Fruit fly (Drosophila melanogaster) whole organism, embryonic: ENCODE data around the gene CG43407.
A peak's percentile ranks its signal among the peaks of the same experiment; 100 is the strongest.

Experiments used
- ATbp ChIP-seq: fragments of 200-800 bp; sonication (Bioruptor generic); optimal IDR thresholded peaks from 2 replicates; lab custom pipeline; 2017; ENCODE audit warnings: missing biosample characterization, mild to moderate bottlenecking, missing genetic modification characterization, missing genetic modification reagents
- Asciz ChIP-seq: fragments of 200-800 bp; sonication (Bioruptor generic); optimal IDR thresholded peaks from 2 replicates; lab custom pipeline; 2017; ENCODE audit warnings: missing biosample characterization, mild to moderate bottlenecking, missing genetic modification characterization, missing genetic modification reagents
- Atf3 ChIP-seq: fragments of 200-800 bp; sonication (Bioruptor generic); optimal IDR thresholded peaks from 3 replicates; lab custom pipeline; 2016; ENCODE audit warnings: missing biosample characterization, missing genetic modification characterization
- Bdp1 ChIP-seq: fragments of 200-800 bp; sonication (Bioruptor generic); optimal IDR thresholded peaks from 3 replicates; lab custom pipeline; 2016; ENCODE audit warnings: missing biosample characterization, missing genetic modification characterization
- Bteb2 ChIP-seq: fragments of 200-800 bp; sonication (Bioruptor generic); optimal IDR thresholded peaks from 2 replicates; lab custom pipeline; 2016; ENCODE audit warnings: missing biosample characterization, missing genetic modification characterization
- CG11085 ChIP-seq: fragments of 200-800 bp; sonication (Bioruptor generic); IDR thresholded peaks from 2 replicates; pipeline ENCODE4 v1.3.6; 2022; ENCODE audit warnings: missing biosample characterization, missing genetic modification characterization
- CG1233 ChIP-seq: fragments of 200-800 bp; sonication (Bioruptor generic); optimal IDR thresholded peaks from 4 replicates; lab custom pipeline; 2018; ENCODE audit warnings: missing biosample characterization, mild to moderate bottlenecking, missing genetic modification characterization
- CG17359 ChIP-seq: fragments of 200-800 bp; sonication (Bioruptor generic); optimal IDR thresholded peaks from 3 replicates; lab custom pipeline; 2018; ENCODE audit warnings: missing biosample characterization, mild to moderate bottlenecking, missing genetic modification characterization, moderate library complexity
- CG2712 ChIP-seq: fragments of 200-800 bp; optimal IDR thresholded peaks from 3 replicates; lab custom pipeline; 2019; ENCODE audit warnings: missing biosample characterization, mild to moderate bottlenecking, missing genetic modification characterization, moderate library complexity
- CG30020 ChIP-seq: fragments of 200-800 bp; optimal IDR thresholded peaks from 2 replicates; lab custom pipeline; 2019; ENCODE audit warnings: missing biosample characterization, mild to moderate bottlenecking, missing genetic modification characterization, moderate library complexity
- CG3995 ChIP-seq: fragments of 200-800 bp; sonication (Bioruptor generic); optimal IDR thresholded peaks from 3 replicates; lab custom pipeline; 2016; ENCODE audit warnings: missing biosample characterization, missing genetic modification characterization
- CG4854 ChIP-seq: fragments of 200-800 bp; sonication (Bioruptor generic); optimal IDR thresholded peaks from 2 replicates; lab custom pipeline; 2016; ENCODE audit warnings: missing biosample characterization, missing genetic modification characterization, inconsistent platforms
- CG6765 ChIP-seq: fragments of 200-800 bp; sonication (Bioruptor generic); optimal IDR thresholded peaks from 3 replicates; lab custom pipeline; 2017; ENCODE audit warnings: missing biosample characterization, mild to moderate bottlenecking, missing genetic modification characterization
- CG7271 ChIP-seq: fragments of 200-800 bp; sonication (Bioruptor generic); optimal IDR thresholded peaks from 2 replicates; lab custom pipeline; 2018; ENCODE audit warnings: missing biosample characterization, mild to moderate bottlenecking, missing genetic modification characterization, moderate library complexity
- CG7357 ChIP-seq: fragments of 200-800 bp; sonication (Bioruptor generic); IDR thresholded peaks from 3 replicates; pipeline ENCODE4 v1.3.6; 2022; ENCODE audit warnings: missing biosample characterization, missing genetic modification characterization
- CG8089 ChIP-seq: fragments of 200-800 bp; sonication (Bioruptor generic); optimal IDR thresholded peaks from 3 replicates; lab custom pipeline; 2016; ENCODE audit warnings: missing biosample characterization, missing genetic modification characterization
- CG8290 ChIP-seq, 3 experiments: fragments of 200-800 bp; sonication (Bioruptor generic); optimal IDR thresholded peaks; 2 replicates each; lab custom pipeline; 2016 to 2019; ENCODE audit warnings: missing biosample characterization in 3 of 3, missing genetic modification characterization in 3 of 3, mild to moderate bottlenecking in 2 of 3, moderate library complexity in 1 of 3
- CG9609 ChIP-seq: fragments of 200-800 bp; sonication (Bioruptor generic); optimal IDR thresholded peaks from 3 replicates; lab custom pipeline; 2016; ENCODE audit warnings: missing biosample characterization, missing genetic modification characterization
- CHES-1-like ChIP-seq: fragments of 200-800 bp; sonication (Bioruptor generic); optimal IDR thresholded peaks from 2 replicates; lab custom pipeline; 2016; ENCODE audit warnings: missing biosample characterization, missing genetic modification characterization
- Deaf1 ChIP-seq: fragments of 200-800 bp; optimal IDR thresholded peaks from 3 replicates; lab custom pipeline; 2019; ENCODE audit warnings: missing biosample characterization, mild to moderate bottlenecking, missing genetic modification characterization, moderate library complexity
- Dip3 ChIP-seq: fragments of 200-800 bp; sonication (Bioruptor generic); optimal IDR thresholded peaks from 3 replicates; lab custom pipeline; 2016; ENCODE audit warnings: missing biosample characterization, missing genetic modification characterization
- Gsc ChIP-seq: fragments of 200-800 bp; sonication (Bioruptor generic); IDR thresholded peaks from 2 replicates; pipeline ENCODE4 v1.3.6; 2022; ENCODE audit warnings: missing biosample characterization, missing genetic modification characterization
- Hey ChIP-seq: fragments of 200-800 bp; sonication (Bioruptor generic); optimal IDR thresholded peaks from 3 replicates; lab custom pipeline; 2018; ENCODE audit warnings: missing biosample characterization, mild to moderate bottlenecking, missing genetic modification characterization
- Myb ChIP-seq: fragments of 200-800 bp; sonication (Bioruptor generic); optimal IDR thresholded peaks from 2 replicates; lab custom pipeline; 2016; ENCODE audit warnings: missing biosample characterization, missing genetic modification characterization
- Sox102F ChIP-seq: fragments of 200-800 bp; sonication (Bioruptor generic); optimal IDR thresholded peaks from 2 replicates; lab custom pipeline; 2018; ENCODE audit warnings: missing biosample characterization, mild to moderate bottlenecking, missing genetic modification characterization, moderate library complexity
- Usf ChIP-seq: fragments of 200-800 bp; sonication (Bioruptor generic); optimal IDR thresholded peaks from 2 replicates; lab custom pipeline; 2017; ENCODE audit warnings: missing genotype, missing biosample characterization, missing genetic modification characterization
- Xbp1 ChIP-seq: fragments of 200-800 bp; sonication (Bioruptor generic); optimal IDR thresholded peaks from 3 replicates; lab custom pipeline; 2016; ENCODE audit warnings: missing biosample characterization, mild to moderate bottlenecking, missing genetic modification characterization
- YL-1 ChIP-seq: fragments of 200-800 bp; sonication (Bioruptor generic); optimal IDR thresholded peaks from 3 replicates; lab custom pipeline; 2017; ENCODE audit warnings: missing biosample characterization, mild to moderate bottlenecking, missing genetic modification characterization
- btn ChIP-seq: fragments of 200-800 bp; sonication (Bioruptor generic); optimal IDR thresholded peaks from 2 replicates; lab custom pipeline; 2016; ENCODE audit warnings: missing biosample characterization, missing genetic modification characterization
- gce ChIP-seq: fragments of 200-800 bp; sonication (Bioruptor generic); IDR thresholded peaks from 3 replicates; pipeline ENCODE4 v1.3.6; 2022; ENCODE audit warnings: missing biosample characterization, missing genetic modification characterization
- gt ChIP-seq: fragments of 200-800 bp; sonication (Bioruptor generic); IDR thresholded peaks from 2 replicates; pipeline ENCODE4 v1.3.6; 2022; ENCODE audit warnings: missing biosample characterization, missing genetic modification characterization
- hbn ChIP-seq: fragments of 200-800 bp; sonication (Bioruptor generic); IDR thresholded peaks from 2 replicates; pipeline ENCODE4 v1.3.6; 2022; ENCODE audit warnings: missing biosample characterization, missing genetic modification characterization; ENCODE audit not compliant: partially characterized antibody
- lov ChIP-seq, 2 experiments: fragments of 200-800 bp in 1 of 2; fragments of >200 bp in 1 of 2; sonication (Bioruptor generic) in 1 of 2; IDR thresholded peaks in 1 of 2; optimal IDR thresholded peaks in 1 of 2; 2 replicates in 1 of 2; 3 replicates in 1 of 2; pipeline versions ENCODE4 v1.3.6 to Lab custom; 2017 to 2022; ENCODE audit warnings: missing biosample characterization in 1 of 2, missing genetic modification characterization in 1 of 2
- p53 ChIP-seq: fragments of 200-800 bp; sonication (Bioruptor generic); optimal IDR thresholded peaks from 2 replicates; lab custom pipeline; 2016; ENCODE audit warnings: missing biosample characterization, missing genetic modification characterization
- pfk ChIP-seq: fragments of 200-800 bp; sonication (Bioruptor generic); optimal IDR thresholded peaks from 2 replicates; lab custom pipeline; 2018; ENCODE audit warnings: missing biosample characterization, mild to moderate bottlenecking, missing genetic modification characterization, moderate library complexity
- pnt ChIP-seq: fragments of 200-800 bp; sonication (Bioruptor generic); optimal IDR thresholded peaks from 3 replicates; lab custom pipeline; 2016; ENCODE audit warnings: missing biosample characterization, missing genetic modification characterization
- prd ChIP-seq, 3 experiments: fragments of >200 bp in 2 of 3; fragments of 200-800 bp in 1 of 3; sonication (Bioruptor generic) in 1 of 3; optimal IDR thresholded peaks in 2 of 3; IDR thresholded peaks in 1 of 3; 2 replicates in 2 of 3; 3 replicates in 1 of 3; pipeline versions ENCODE4 v1.3.6 to Lab custom; 2017 to 2022; ENCODE audit warnings: missing biosample characterization in 1 of 3, missing genetic modification characterization in 1 of 3
- pros ChIP-seq: fragments of 200-800 bp; sonication (Bioruptor generic); optimal IDR thresholded peaks from 3 replicates; lab custom pipeline; 2019; ENCODE audit warnings: missing biosample characterization, mild to moderate bottlenecking, missing genetic modification characterization, moderate library complexity
- shn ChIP-seq: fragments of 200-800 bp; sonication (Bioruptor generic); optimal IDR thresholded peaks from 3 replicates; lab custom pipeline; 2016; ENCODE audit warnings: missing biosample characterization, missing genetic modification characterization
- tap ChIP-seq: fragments of 200-800 bp; optimal IDR thresholded peaks from 3 replicates; lab custom pipeline; 2019; ENCODE audit warnings: missing biosample characterization, mild to moderate bottlenecking, missing genetic modification characterization, moderate library complexity
- zen2 ChIP-seq: fragments of 200-800 bp; sonication (Bioruptor generic); IDR thresholded peaks from 3 replicates; pipeline ENCODE4 v1.3.6; 2022; ENCODE audit warnings: missing biosample characterization, missing genetic modification characterization; ENCODE audit not compliant: partially characterized antibody

The CG43407 gene

DNA sequence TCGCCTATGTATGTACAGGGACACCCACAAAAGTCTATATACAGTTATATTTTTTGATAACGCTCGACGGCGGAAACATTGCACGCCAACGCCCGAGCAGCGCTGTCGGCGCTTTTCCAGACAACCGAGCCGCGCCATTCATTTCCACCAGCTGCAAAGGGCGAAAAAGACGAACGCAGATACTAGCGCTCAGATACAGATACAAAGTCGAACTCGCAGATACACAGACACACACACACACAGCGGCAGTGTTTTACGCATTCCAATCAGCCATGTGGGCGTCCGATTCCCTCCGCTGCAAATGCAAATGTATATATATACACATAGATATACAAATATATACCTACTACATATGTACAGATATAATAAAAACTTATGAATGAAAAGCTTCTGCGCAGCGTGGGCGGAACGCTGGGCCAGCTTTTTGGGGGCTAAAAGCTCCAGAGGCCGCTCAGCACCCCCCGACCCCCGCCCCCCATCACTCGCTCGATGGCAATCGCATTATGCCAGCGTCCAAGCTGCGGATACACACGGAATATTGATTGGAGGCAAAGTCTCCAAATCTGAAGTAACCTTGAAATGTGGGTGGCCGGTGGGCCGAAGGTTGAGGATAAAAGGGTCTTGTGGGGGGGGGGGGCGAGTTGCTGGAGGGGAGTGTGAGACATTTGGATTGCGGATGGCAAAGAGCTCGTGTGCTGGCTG is 38.4 kb upstream of the CG43407 start (continued):
- no peak for TF ChIP-seq CG30020 (tag; lab: Kevin White, UChicago)
- TF ChIP-seq CG6765 (GFP tag; lab: Kevin White, UChicago) = peak; percentile 25
- TF ChIP-seq CG8290 (GFP tag; optimal IDR thresholded peaks at IDR 0.05; lab: Kevin White, UChicago) = no peak
- peak in 1 of 2 experiments; percentile 58 for TF ChIP-seq CG8290 (tag; optimal IDR thresholded peaks at IDR 0.05; lab: Kevin White, UChicago)
- no peak for TF ChIP-seq CG8089 (GFP tag; lab: Kevin White, UChicago)
- no peak for TF ChIP-seq Xbp1 (GFP tag; lab: Kevin White, UChicago)
- 0 out of 2 replicates have a peak, but pooled peaks have one; percentile 30 for TF ChIP-seq hbn
- TF ChIP-seq pros (GFP tag; lab: Kevin White, UChicago) = peak; percentile 3
- no peak for TF ChIP-seq gt (GFP tag; lab: Robert Waterston, UW)
- peak; percentile 11 for TF ChIP-seq Hey (tag; lab: Kevin White, UChicago)
- no peak for TF ChIP-seq CG1233 (GFP tag; lab: Kevin White, UChicago)
- TF ChIP-seq lov (optimal IDR thresholded peaks at IDR 0.05; lab: Kevin White, UChicago) = no peak
- TF ChIP-seq lov (GFP tag; IDR thresholded peaks at IDR 0.05; lab: Robert Waterston, UW) = no peak
- no peak for TF ChIP-seq Atf3 (GFP tag; lab: Kevin White, UChicago)
- no peak for TF ChIP-seq pnt (GFP tag; lab: Kevin White, UChicago)
- TF ChIP-seq CG2712 = no peak
- TF ChIP-seq CG9609 = no peak
- TF ChIP-seq CG7357 = no peak
- TF ChIP-seq Bdp1 (GFP tag; lab: Kevin White, UChicago) = no peak
- no peak for TF ChIP-seq Asciz (GFP tag; lab: Kevin White, UChicago)
- no peak for TF ChIP-seq pfk (GFP tag; lab: Kevin White, UChicago)
- peak; percentile 27; the same call in 1 of the 3 replicates for TF ChIP-seq gce
- no peak for TF ChIP-seq CG7271
- no peak for TF ChIP-seq Dip3
- no peak for TF ChIP-seq CHES-1-like
- TF ChIP-seq Bteb2 = no peak
- TF ChIP-seq tap = no peak
- TF ChIP-seq zen2 = no peak
- TF ChIP-seq CG3995 = no peak
- no peak for TF ChIP-seq ATbp
- no peak for TF ChIP-seq prd (optimal IDR thresholded peaks at IDR 0.05; lab: Kevin White, UChicago)
- no peak for TF ChIP-seq prd (GFP tag; IDR thresholded peaks at IDR 0.05; lab: Robert Waterston, UW)
- TF ChIP-seq YL-1 = no peak
- TF ChIP-seq CG17359 (tag; lab: Kevin White, UChicago) = no peak
- TF ChIP-seq CG11085 (GFP tag; lab: Robert Waterston, UW) = no peak
- no peak for TF ChIP-seq p53 (GFP tag; lab: Kevin White, UChicago)
- TF ChIP-seq shn = no peak
- no peak for TF ChIP-seq CG4854 (GFP tag; lab: Kevin White, UChicago)
- TF ChIP-seq Gsc (GFP tag; lab: Robert Waterston, UW) = no peak
- no peak for TF ChIP-seq Sox102F
- TF ChIP-seq Myb (GFP tag; lab: Kevin White, UChicago) = no peak
- peak; percentile 83 for TF ChIP-seq Deaf1 (tag; lab: Kevin White, UChicago)
- TF ChIP-seq btn = no peak
- no peak for TF ChIP-seq Usf (GFP tag; lab: Kevin White, UChicago)
